Fruit fly (Drosophila melanogaster): ENCODE results near the gene CG16762.

CG16762 gene

dm6 chr3L:2489438-2489837 lies 14.0 kb upstream of the CG16762 start (continued):
- peak; percentile 40 for TF ChIP-seq CG15514 (GFP tag; optimal IDR thresholded peaks at IDR 0.05)
- no peak for TF ChIP-seq CG12942 (GFP tag; optimal IDR thresholded peaks at IDR 0.05)
- peak; percentile 30 for TF ChIP-seq Sry-β (GFP tag; optimal IDR thresholded peaks at IDR 0.05)
- TF ChIP-seq CG12299 (tag; optimal IDR thresholded peaks at IDR 0.05) = peak; percentile 56
- no peak for TF ChIP-seq Adf1 (GFP tag; IDR thresholded peaks at IDR 0.05)
- TF ChIP-seq odd (GFP tag; optimal IDR thresholded peaks at IDR 0.05) = peak; percentile 47
- no peak for TF ChIP-seq sima (GFP tag; optimal IDR thresholded peaks at IDR 0.05)
- TF ChIP-seq Ssrp (tag; optimal IDR thresholded peaks at IDR 0.05) = no peak
- peak; percentile 32 for TF ChIP-seq D19A (tag; optimal IDR thresholded peaks at IDR 0.05)
- no peak for TF ChIP-seq CG11398 (GFP tag; optimal IDR thresholded peaks at IDR 0.05)
- peak; percentile 32; the same call in 1 of the 3 replicates for TF ChIP-seq CG17361 (GFP tag; IDR thresholded peaks at IDR 0.05)
- peak; percentile 16 for TF ChIP-seq CG6765 (GFP tag; optimal IDR thresholded peaks at IDR 0.05)
- peak; percentile 0 for TF ChIP-seq CG17829 (tag; optimal IDR thresholded peaks at IDR 0.05)
- TF ChIP-seq CG6791 (GFP tag; IDR thresholded peaks at IDR 0.05; ENCODE audit: partially characterized antibody) = no peak
- peak; percentile 96 for TF ChIP-seq sens (GFP tag)
- TF ChIP-seq zf30C (GFP tag; optimal IDR thresholded peaks at IDR 0.05) = no peak
- peak; percentile 46 for TF ChIP-seq dmrt11E (tag; optimal IDR thresholded peaks at IDR 0.05)
- no peak for TF ChIP-seq Bgb (GFP tag; IDR thresholded peaks at IDR 0.05; ENCODE audit: partially characterized antibody)
- peak; percentile 83 for TF ChIP-seq fd64A (GFP tag; optimal IDR thresholded peaks at IDR 0.05)
- TF ChIP-seq dpn (GFP tag; optimal IDR thresholded peaks at IDR 0.05) = peak in 1 of 2 experiments; percentile 15
- TF ChIP-seq CG7928 (GFP tag; optimal IDR thresholded peaks at IDR 0.05) = no peak
- TF ChIP-seq salm (tag; optimal IDR thresholded peaks at IDR 0.05) = peak; percentile 43
- TF ChIP-seq sd (tag; optimal IDR thresholded peaks at IDR 0.05) = no peak
- peak; percentile 56 for TF ChIP-seq CG2202 (tag; optimal IDR thresholded peaks at IDR 0.05)
- TF ChIP-seq CG10462 (GFP tag; optimal IDR thresholded peaks at IDR 0.05) = peak; percentile 15
- TF ChIP-seq wdn (GFP tag; IDR thresholded peaks at IDR 0.05) = no peak
- peak; percentile 73 for TF ChIP-seq zfh1 (GFP tag; IDR thresholded peaks at IDR 0.05)
- TF ChIP-seq Dp (GFP tag; optimal IDR thresholded peaks at IDR 0.05) = no peak
- TF ChIP-seq sim (GFP tag; IDR thresholded peaks at IDR 0.05) = peak; percentile 37; the same call in 1 of the 2 replicates
- TF ChIP-seq CG11695 (GFP tag; IDR thresholded peaks at IDR 0.05) = no peak
- peak; percentile 65 for TF ChIP-seq CG2678 (tag; optimal IDR thresholded peaks at IDR 0.05)
- TF ChIP-seq HHEX (GFP tag; optimal IDR thresholded peaks at IDR 0.05) = peak; percentile 77
- no peak for TF ChIP-seq bowl (GFP tag; IDR thresholded peaks at IDR 0.05)
- peak in 1 of 2 experiments; percentile 16 for TF ChIP-seq Hr51 (GFP tag; optimal IDR thresholded peaks at IDR 0.05)
- TF ChIP-seq Six4 (GFP tag; optimal IDR thresholded peaks at IDR 0.05) = no peak
- TF ChIP-seq CG17912 (GFP tag; optimal IDR thresholded peaks at IDR 0.05) = peak; percentile 54
- TF ChIP-seq CTCF (GFP tag; optimal IDR thresholded peaks at IDR 0.05) = peak; percentile 38
- TF ChIP-seq ac (GFP tag; optimal IDR thresholded peaks at IDR 0.05) = peak; percentile 76
- TF ChIP-seq CG3281 (GFP tag; optimal IDR thresholded peaks at IDR 0.05) = peak; percentile 46
- TF ChIP-seq CG33213 (GFP tag; optimal IDR thresholded peaks at IDR 0.05) = peak; percentile 21
- TF ChIP-seq CG2120 (GFP tag; optimal IDR thresholded peaks at IDR 0.05) = no peak
- TF ChIP-seq grau (tag; optimal IDR thresholded peaks at IDR 0.05) = no peak
- peak; percentile 94 for TF ChIP-seq Med (GFP tag)
- TF ChIP-seq CG10979 (tag; optimal IDR thresholded peaks at IDR 0.05) = no peak
- TF ChIP-seq CG7271 (tag; optimal IDR thresholded peaks at IDR 0.05) = peak; percentile 50
- no peak for TF ChIP-seq da (GFP tag; optimal IDR thresholded peaks at IDR 0.05)
- peak in 1 of 3 experiments; percentile 31 for TF ChIP-seq lola (GFP tag; optimal IDR thresholded peaks at IDR 0.05)
- peak; percentile 63 for TF ChIP-seq CG15479 (GFP tag; optimal IDR thresholded peaks at IDR 0.05)
- TF ChIP-seq Dad (GFP tag; optimal IDR thresholded peaks at IDR 0.05) = no peak
- peak; percentile 8 for TF ChIP-seq fd96Cb (tag; optimal IDR thresholded peaks at IDR 0.05)
